Worm (Caenorhabditis elegans) whole organism, late embryonic: ENCODE measurements around the gene Y38H6C.16.
"Not testable (repeated sequence)": the region's sequence is repeated elsewhere in the genome, so short reads cannot be mapped to it uniquely, and the experiment has no call there.

Experiments used
- C38D4.7 ChIP-seq: fragments of 200-800 bp; sonication (Bioruptor generic); optimal IDR thresholded peaks from 2 replicates; lab custom pipeline; 2018; ENCODE audit warnings: mild to moderate bottlenecking, missing genetic modification characterization, moderate library complexity, missing compliant biosample characterization
- Y22D7AL.16 ChIP-seq: sonication (generic microtip); optimal IDR thresholded peaks from 2 replicates; lab custom pipeline; 2016; ENCODE audit warnings: missing genetic modification characterization, missing compliant biosample characterization
- ama-1 ChIP-seq: fragments of 150-350 bp; optimal IDR thresholded peaks from 2 replicates; lab custom pipeline; 2014
- ceh-14 ChIP-seq: sonication (generic microtip); optimal IDR thresholded peaks from 2 replicates; lab custom pipeline; 2016; ENCODE audit warnings: missing genotype, missing genetic modification characterization, missing compliant biosample characterization
- ceh-19 ChIP-seq: fragments of 200-800 bp; sonication (Bioruptor generic); optimal IDR thresholded peaks from 2 replicates; lab custom pipeline; 2018; ENCODE audit warnings: mild to moderate bottlenecking, missing genetic modification characterization, missing compliant biosample characterization
- ceh-2 ChIP-seq: sonication (generic microtip); optimal IDR thresholded peaks from 2 replicates; lab custom pipeline; 2016; ENCODE audit warnings: missing genotype, missing genetic modification characterization, missing compliant biosample characterization
- ceh-22 ChIP-seq: sonication (generic microtip); optimal IDR thresholded peaks from 2 replicates; lab custom pipeline; 2017; ENCODE audit warnings: missing biosample characterization, missing genetic modification characterization
- ceh-24 ChIP-seq: sonication (generic microtip); optimal IDR thresholded peaks from 2 replicates; lab custom pipeline; 2016; ENCODE audit warnings: mild to moderate bottlenecking, missing genetic modification characterization, missing compliant biosample characterization
- ceh-30 ChIP-seq: fragments of 150-350 bp; optimal IDR thresholded peaks from 2 replicates; lab custom pipeline; 2014; ENCODE audit warnings: missing biosample characterization, missing genetic modification characterization
- ceh-31 ChIP-seq: sonication (generic microtip); optimal IDR thresholded peaks from 2 replicates; lab custom pipeline; 2016; ENCODE audit warnings: missing genetic modification characterization, missing compliant biosample characterization
- ceh-34 ChIP-seq: sonication (generic microtip); optimal IDR thresholded peaks from 2 replicates; lab custom pipeline; 2016; ENCODE audit warnings: mild to moderate bottlenecking, missing genetic modification characterization, missing compliant biosample characterization
- ceh-45 ChIP-seq: fragments of 200-800 bp; sonication (Bioruptor generic); IDR thresholded peaks from 2 replicates; pipeline ENCODE4 v1.3.6; 2022; ENCODE audit warnings: missing genetic modification reagents, missing genetic modification characterization, missing compliant biosample characterization
- ceh-6 ChIP-seq: fragments of 200-800 bp; sonication (Bioruptor generic); optimal IDR thresholded peaks from 2 replicates; lab custom pipeline; 2018; ENCODE audit warnings: mild to moderate bottlenecking, missing genetic modification characterization, missing compliant biosample characterization
- che-1 ChIP-seq: sonication (generic microtip); optimal IDR thresholded peaks from 2 replicates; lab custom pipeline; 2016; ENCODE audit warnings: mild to moderate bottlenecking, missing genetic modification characterization, missing compliant biosample characterization
- dve-1 ChIP-seq: sonication (generic microtip); optimal IDR thresholded peaks from 2 replicates; lab custom pipeline; 2017; ENCODE audit warnings: antibody characterized with exemption, mild to moderate bottlenecking, missing genetic modification characterization, missing compliant biosample characterization
- elt-2 ChIP-seq: sonication (generic microtip); optimal IDR thresholded peaks from 2 replicates; lab custom pipeline; 2016; ENCODE audit warnings: missing genetic modification reagents, missing genetic modification characterization, missing compliant biosample characterization
- elt-4 ChIP-seq: sonication (generic microtip); optimal IDR thresholded peaks from 2 replicates; lab custom pipeline; 2016; ENCODE audit warnings: missing genetic modification characterization, missing compliant biosample characterization
- ets-4 ChIP-seq: sonication (generic microtip); optimal IDR thresholded peaks from 2 replicates; lab custom pipeline; 2016; ENCODE audit warnings: missing genetic modification characterization, missing compliant biosample characterization
- fkh-6 ChIP-seq: sonication (generic microtip); optimal IDR thresholded peaks from 2 replicates; lab custom pipeline; 2016; ENCODE audit warnings: missing genetic modification characterization, missing compliant biosample characterization
- hlh-13 ChIP-seq: fragments of 200-800 bp; sonication (Bioruptor generic); optimal IDR thresholded peaks from 2 replicates; lab custom pipeline; 2018; ENCODE audit warnings: mild to moderate bottlenecking, missing genetic modification characterization, missing compliant biosample characterization
- hlh-15 ChIP-seq: sonication (generic microtip); optimal IDR thresholded peaks from 2 replicates; lab custom pipeline; 2016; ENCODE audit warnings: missing genetic modification characterization, missing compliant biosample characterization
- hlh-30 ChIP-seq: sonication (generic microtip); optimal IDR thresholded peaks from 2 replicates; lab custom pipeline; 2017; ENCODE audit warnings: antibody characterized with exemption, missing genetic modification characterization, missing compliant biosample characterization; ENCODE audit not compliant: insufficient read depth
- lim-6 ChIP-seq: sonication (generic microtip); optimal IDR thresholded peaks from 2 replicates; lab custom pipeline; 2016; ENCODE audit warnings: missing genetic modification characterization, missing compliant biosample characterization
- lin-11 ChIP-seq: fragments of 200-800 bp; sonication (Bioruptor generic); optimal IDR thresholded peaks from 2 replicates; lab custom pipeline; 2018; ENCODE audit warnings: mild to moderate bottlenecking, missing genetic modification characterization, missing compliant biosample characterization
- madf-2 ChIP-seq: sonication (generic microtip); optimal IDR thresholded peaks from 2 replicates; lab custom pipeline; 2017; ENCODE audit warnings: missing genetic modification characterization, missing compliant biosample characterization
- mec-3 ChIP-seq: sonication (generic microtip); optimal IDR thresholded peaks from 2 replicates; lab custom pipeline; 2016; ENCODE audit warnings: borderline replicate concordance, missing genetic modification characterization, missing compliant biosample characterization
- nfya-1 ChIP-seq: sonication (generic microtip); optimal IDR thresholded peaks from 2 replicates; lab custom pipeline; 2017; ENCODE audit warnings: missing genetic modification characterization, mild to moderate bottlenecking, missing compliant biosample characterization, antibody characterized with exemption, moderate library complexity
- nhr-11 ChIP-seq: fragments of 150-350 bp; optimal IDR thresholded peaks from 2 replicates; lab custom pipeline; 2014; ENCODE audit warnings: missing biosample characterization, missing genetic modification characterization
- nhr-232 ChIP-seq: sonication (generic microtip); optimal IDR thresholded peaks from 2 replicates; lab custom pipeline; 2016; ENCODE audit warnings: missing genetic modification characterization, missing compliant biosample characterization
- npax-4 ChIP-seq: sonication (generic microtip); optimal IDR thresholded peaks from 2 replicates; lab custom pipeline; 2016; ENCODE audit warnings: missing genetic modification characterization, missing compliant biosample characterization
- pax-1 ChIP-seq: fragments of 150-350 bp; optimal IDR thresholded peaks from 2 replicates; lab custom pipeline; 2014; ENCODE audit warnings: missing biosample characterization, missing genetic modification characterization
- pros-1 ChIP-seq: fragments of 150-350 bp; optimal IDR thresholded peaks from 2 replicates; lab custom pipeline; 2014; ENCODE audit warnings: missing biosample characterization, missing genetic modification reagents, missing genetic modification characterization
- ref-2 ChIP-seq: sonication (generic microtip); optimal IDR thresholded peaks from 2 replicates; lab custom pipeline; 2016; ENCODE audit warnings: missing genetic modification characterization, missing compliant biosample characterization
- sdc-2 ChIP-seq: sonication (generic microtip); optimal IDR thresholded peaks from 2 replicates; lab custom pipeline; 2016; ENCODE audit warnings: missing genotype, missing genetic modification characterization, missing compliant biosample characterization
- syd-9 ChIP-seq: sonication (generic microtip); optimal IDR thresholded peaks from 2 replicates; lab custom pipeline; 2016; ENCODE audit warnings: mild to moderate bottlenecking, missing genetic modification characterization, moderate library complexity, missing compliant biosample characterization
- tbx-7 ChIP-seq: sonication (generic microtip); optimal IDR thresholded peaks from 2 replicates; lab custom pipeline; 2016; ENCODE audit warnings: missing genotype, missing genetic modification characterization, missing compliant biosample characterization
- ttx-3 ChIP-seq: sonication (generic microtip); optimal IDR thresholded peaks from 2 replicates; lab custom pipeline; 2016; ENCODE audit warnings: missing genetic modification reagents, missing genetic modification characterization, missing compliant biosample characterization
- unc-3 ChIP-seq, 2 experiments: fragments of 200-800 bp in 1 of 2; sonication (Bioruptor generic) in 1 of 2; sonication (generic microtip) in 1 of 2; conservative IDR thresholded peaks in 1 of 2; optimal IDR thresholded peaks in 1 of 2; 2 replicates each; pipeline versions ENCODE4 v1.3.6 to Lab custom; 2016 to 2022; ENCODE audit warnings: missing compliant biosample characterization in 2 of 2, missing genetic modification characterization in 2 of 2, missing genetic modification reagents in 1 of 2
- unc-55 ChIP-seq: sonication (generic microtip); optimal IDR thresholded peaks from 2 replicates; lab custom pipeline; 2017; ENCODE audit warnings: missing biosample characterization, missing genetic modification reagents, missing genetic modification characterization
- zip-5 ChIP-seq: sonication (generic microtip); optimal IDR thresholded peaks from 2 replicates; lab custom pipeline; 2016; ENCODE audit warnings: missing genetic modification characterization, missing compliant biosample characterization

The Y38H6C.16 gene

DNA sequence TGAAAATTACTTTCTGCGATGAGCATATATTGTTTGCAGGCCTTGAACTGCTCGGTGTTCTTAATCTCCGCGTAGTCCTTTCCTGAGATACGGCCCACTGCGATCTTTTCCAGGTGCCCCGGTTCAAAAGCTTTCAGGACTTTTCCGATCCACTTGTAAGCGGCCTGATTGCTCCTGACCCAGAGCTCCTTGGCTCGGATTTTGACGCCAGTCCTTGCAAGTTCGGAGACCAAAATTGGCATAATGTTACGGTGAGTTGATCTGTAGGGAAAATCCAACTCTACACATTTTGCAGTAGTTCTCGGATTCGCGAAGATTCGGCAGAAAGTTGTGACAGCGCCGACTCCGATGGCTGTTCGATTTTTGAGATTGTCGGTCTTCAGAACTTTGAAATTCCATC, 22.1 kb downstream of the Y38H6C.16 start:
- no peak for TF ChIP-seq tbx-7 (tag; lab: Kevin White, UChicago)
- no peak for TF ChIP-seq ttx-3 (tag; lab: Kevin White, UChicago)
- TF ChIP-seq nhr-232 (tag; lab: Kevin White, UChicago): no peak
- TF ChIP-seq pax-1 (tag; lab: Kevin White, UChicago): no peak
- TF ChIP-seq ceh-24: no peak
- no peak for TF ChIP-seq mec-3 (tag; lab: Kevin White, UChicago)
- TF ChIP-seq ceh-45: no peak

DNA sequence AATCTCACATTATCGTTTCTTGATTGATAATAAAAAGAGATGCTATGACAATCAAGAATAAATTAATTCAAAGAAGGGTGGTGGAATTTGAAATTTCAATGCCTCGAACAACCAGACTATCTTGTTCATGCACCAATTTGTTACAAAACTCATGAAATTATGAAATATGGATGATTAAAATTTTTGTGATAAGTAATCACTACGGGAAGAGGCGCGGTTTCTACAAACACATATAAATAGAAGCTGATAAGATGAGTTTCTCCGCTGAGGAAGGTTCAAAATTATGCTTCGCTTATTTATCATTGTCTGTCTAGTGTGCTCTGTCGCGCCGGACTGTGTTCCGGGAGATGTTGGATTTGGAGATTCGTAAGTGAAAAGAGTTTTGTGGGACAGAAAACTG, 24.7 kb downstream of the Y38H6C.16 start:
- no peak for TF ChIP-seq che-1
- no peak for TF ChIP-seq ceh-2 (tag; lab: Kevin White, UChicago)
- TF ChIP-seq Y22D7AL.16: no peak
- TF ChIP-seq ceh-34 (tag; lab: Kevin White, UChicago): no peak
- no peak for TF ChIP-seq nhr-11
- no peak for TF ChIP-seq C38D4.7 (GFP tag; lab: Kevin White, UChicago)

DNA sequence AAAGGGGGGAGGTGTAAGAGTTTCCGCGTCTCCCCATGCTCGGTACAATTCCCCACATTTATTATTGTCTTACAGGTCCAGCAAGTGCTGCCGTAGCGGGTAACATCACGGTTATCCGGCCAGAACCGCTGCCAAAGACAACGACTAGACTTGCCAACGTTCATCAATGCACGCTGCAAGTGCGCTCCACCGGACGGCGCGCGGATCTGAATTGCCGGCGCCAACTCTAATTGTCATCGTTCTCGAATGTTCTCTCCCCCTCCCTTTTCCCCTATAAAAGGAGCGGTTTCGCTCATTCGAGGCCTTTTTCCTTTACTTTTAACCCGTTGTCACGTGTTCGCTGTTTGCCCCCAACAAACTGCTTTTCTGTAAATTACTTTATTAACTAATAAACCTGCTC, 25.5 kb downstream of the Y38H6C.16 start, which contains the start of gene Y38H6C.8:
Y38H6C.8 (plus strand) TSS at position 301 of the 400 bp plus-strand sequence.
- not testable (repeated sequence) for TF ChIP-seq unc-3 (GFP tag; conservative IDR thresholded peaks at IDR 0.05; lab: Robert Waterston, UW); unc-3 (tag; optimal IDR thresholded peaks at IDR 0.05; lab: Kevin White, UChicago); ceh-22 (tag; lab: Kevin White, UChicago); ceh-24
- TF ChIP-seq, all 69 proteins: peak for 0; not testable (repeated sequence) for 69

- TF ChIP-seq syd-9 (tag; lab: Kevin White, UChicago): no peak
- no peak for TF ChIP-seq unc-3 (GFP tag; conservative IDR thresholded peaks at IDR 0.05; lab: Robert Waterston, UW)
- TF ChIP-seq unc-3 (tag; optimal IDR thresholded peaks at IDR 0.05; lab: Kevin White, UChicago): no peak
- no peak for TF ChIP-seq nfya-1
- TF ChIP-seq elt-4 (tag; lab: Kevin White, UChicago): no peak
- TF ChIP-seq lin-11 (tag; lab: Kevin White, UChicago): no peak
- no peak for TF ChIP-seq fkh-6 (tag; lab: Kevin White, UChicago)
- no peak for TF ChIP-seq pros-1 (tag; lab: Kevin White, UChicago)
- TF ChIP-seq ceh-14 (tag; lab: Kevin White, UChicago): no peak
- TF ChIP-seq ceh-6: no peak
- TF ChIP-seq unc-55 (GFP tag; lab: Kevin White, UChicago): no peak
Observed at ce11 chrV:20509427-20509826, 29.7 kb downstream of the Y38H6C.16 start.

ce11 chrV:20506542-20506941, 32.6 kb downstream of the Y38H6C.16 start:
- no peak for TF ChIP-seq ceh-34 (tag; lab: Kevin White, UChicago)
- TF ChIP-seq ceh-31 (tag; lab: Kevin White, UChicago): no peak
- TF ChIP-seq ama-1 (lab: Kevin White, UChicago): no peak
- TF ChIP-seq elt-2: no peak
- TF ChIP-seq ref-2 (tag; lab: Kevin White, UChicago): no peak

- TF ChIP-seq dve-1 (tag; lab: Kevin White, UChicago) (no peak), hlh-15 (tag; lab: Kevin White, UChicago) (no peak), sdc-2 (no peak), nhr-232 (tag; lab: Kevin White, UChicago) (no peak), nhr-11 (no peak), hlh-13 (no peak), zip-5 (tag; lab: Kevin White, UChicago) (no peak), ceh-30 (no peak), ets-4 (tag; lab: Kevin White, UChicago) (no peak), fkh-6 (tag; lab: Kevin White, UChicago) (no peak), hlh-30 (tag; lab: Kevin White, UChicago) (no peak), madf-2 (tag; lab: Kevin White, UChicago) (no peak), ceh-24 (no peak), npax-4 (tag; lab: Kevin White, UChicago) (no peak), pros-1 (tag; lab: Kevin White, UChicago) (no peak), lim-6 (tag; lab: Kevin White, UChicago) (no peak), ceh-19 (GFP tag; lab: Kevin White, UChicago) (no peak)
Observed at ce11 chrV:20504997-20505396, 34.1 kb downstream of the Y38H6C.16 start, which contains the start of gene Y38H6C.4. TSS of gene Y38H6C.4 (minus strand) at chrV:20505097.
